Worm (Caenorhabditis elegans) whole organism, midembryonic: Measurements from ENCODE around the gene F59G1.8.

Experiments
- flt-1 ChIP-seq: fragments of 200-800 bp; sonication (Bioruptor generic); IDR thresholded peaks from 2 replicates; pipeline ENCODE4 v1.3.6; 2022; ENCODE audit warnings: missing genetic modification characterization, missing compliant biosample characterization
- tab-1 ChIP-seq: fragments of 200-800 bp; sonication (Bioruptor generic); IDR thresholded peaks from 2 replicates; pipeline ENCODE4 v1.3.6; 2022; ENCODE audit warnings: missing genetic modification characterization, missing compliant biosample characterization
- ztf-29 ChIP-seq: fragments of 200-800 bp; sonication (Bioruptor generic); IDR thresholded peaks from 2 replicates; pipeline ENCODE4 v1.3.6; 2022; ENCODE audit warnings: missing genetic modification reagents, missing genetic modification characterization, missing compliant biosample characterization

DNA sequence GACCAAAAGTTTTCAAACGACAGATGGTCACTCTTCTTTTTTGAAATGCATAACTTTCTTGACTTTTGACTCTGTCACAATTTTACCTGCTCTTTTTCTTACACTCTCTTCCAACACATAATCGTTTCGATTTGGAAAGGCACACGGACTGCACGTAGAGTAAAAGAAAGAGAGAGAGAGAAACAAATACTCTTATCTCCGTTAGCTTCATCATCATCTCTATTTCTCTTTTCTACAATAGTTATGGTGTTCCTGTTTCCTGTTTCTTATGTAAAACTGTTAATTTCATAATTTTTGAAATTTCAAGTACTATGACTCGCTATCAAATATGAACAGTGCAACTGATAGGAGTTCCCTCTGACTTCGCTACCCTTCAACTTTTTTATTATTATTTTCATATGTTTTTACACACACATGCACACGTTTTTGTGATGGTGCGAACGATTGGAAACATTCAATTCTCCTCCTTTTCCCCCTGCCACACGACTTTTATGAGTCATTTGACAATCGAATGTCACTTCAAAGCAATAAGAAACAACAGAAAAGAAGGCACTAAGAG lies 23.8 kb downstream of the F59G1.8 start:
- TF ChIP-seq tab-1 (GFP tag; lab: Robert Waterston, UW) (no peak), ztf-29 (GFP tag; lab: Robert Waterston, UW) (no peak), flt-1 (GFP tag; lab: Robert Waterston, UW) (no peak)
